Worm (Caenorhabditis elegans) whole organism, L4/young adult: ENCODE measurements around the gene fdgt-2.

Source experiments
- W03F9.2 ChIP-seq: fragments of 150-350 bp; optimal IDR thresholded peaks from 2 replicates; lab custom pipeline; 2014; ENCODE audit warnings: missing biosample characterization, missing genetic modification characterization
- dao-5 ChIP-seq: sonication (generic microtip); optimal IDR thresholded peaks from 2 replicates; lab custom pipeline; 2016; ENCODE audit warnings: missing genotype, missing genetic modification characterization, moderate library complexity, missing compliant biosample characterization
- him-1 ChIP-seq: sonication (generic microtip); optimal IDR thresholded peaks from 2 replicates; lab custom pipeline; 2016; ENCODE audit warnings: missing genotype, missing genetic modification reagents, missing genetic modification characterization, missing compliant biosample characterization

Gene fdgt-2

DNA sequence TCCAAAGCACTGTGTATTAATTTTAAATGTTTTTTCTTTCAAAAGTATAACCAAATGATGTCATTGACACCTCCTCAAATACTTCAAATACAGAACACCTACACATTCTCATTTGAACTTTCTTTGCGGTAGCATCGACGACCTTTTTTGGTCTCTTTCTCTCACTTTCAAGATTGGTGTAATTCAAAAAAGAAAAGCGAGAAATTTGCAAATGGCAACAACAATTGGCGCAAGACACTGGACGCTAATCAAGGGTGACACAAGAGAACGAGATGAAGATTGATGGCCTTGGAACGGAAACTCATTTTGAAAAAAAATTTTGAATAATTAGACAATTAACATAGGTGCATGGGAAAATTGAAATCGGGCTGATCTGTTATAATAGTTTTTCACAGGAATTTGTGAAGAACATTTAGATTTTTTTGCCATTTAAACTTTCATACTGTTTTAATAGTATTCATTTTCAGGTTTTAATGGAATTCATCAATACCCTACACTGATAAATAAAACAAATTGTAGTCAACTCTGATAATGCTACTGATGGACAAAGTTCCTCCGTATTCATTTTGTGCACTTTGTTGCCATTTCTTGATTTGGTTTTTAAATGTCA is at the start of gene fdgt-2:
TSS of gene fdgt-2 (plus strand) at position 560 of the 610 bp plus-strand sequence.
- TF ChIP-seq him-1 (no peak), dao-5 (tag; lab: Kevin White, UChicago) (no peak), W03F9.2 (no peak)

DNA sequence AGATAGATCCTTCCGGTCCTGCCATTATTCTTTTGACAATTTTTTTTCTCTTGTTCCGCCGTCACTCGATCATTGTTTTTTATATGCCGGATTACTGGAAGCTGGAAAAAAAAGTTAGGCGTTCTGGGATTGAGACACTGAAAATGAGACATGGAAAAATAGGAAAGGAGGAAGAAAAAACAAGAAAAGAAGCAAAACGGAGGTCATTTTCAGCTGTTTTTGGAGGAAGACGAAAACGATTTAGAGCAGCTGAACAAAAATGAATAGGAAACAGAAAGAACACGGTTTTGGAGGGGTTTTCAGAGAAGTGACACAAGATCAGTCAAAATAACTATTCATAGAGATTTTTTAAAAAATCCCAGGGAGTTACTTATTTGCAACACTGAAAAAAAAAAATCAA is 48.4 kb upstream of the fdgt-2 start, which contains the start of gene amt-3:
TSS of gene amt-3 (minus strand) at position 101 of the 400 bp plus-strand sequence.
- TF ChIP-seq dao-5 (tag; lab: Kevin White, UChicago): no peak
- no peak for TF ChIP-seq him-1
- TF ChIP-seq W03F9.2: no peak

DNA sequence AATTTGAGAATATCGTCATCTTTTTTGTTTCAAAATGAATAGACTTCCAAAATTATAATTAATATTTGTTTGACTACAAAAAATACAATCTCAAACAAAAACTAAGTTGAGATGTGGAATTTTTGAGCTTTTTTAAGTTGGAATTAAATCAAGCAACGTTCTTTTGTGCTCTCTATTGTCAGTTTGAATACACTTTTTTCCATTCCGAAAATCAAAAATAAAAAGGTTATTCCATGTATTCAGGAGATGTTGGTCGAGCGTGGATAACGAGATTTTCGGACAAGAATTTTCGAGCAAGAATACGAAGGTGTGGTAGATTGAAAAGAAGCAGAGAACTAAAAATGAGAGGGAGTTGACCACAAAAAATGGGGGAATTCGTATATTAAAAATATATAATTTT is 47.2 kb upstream of the fdgt-2 start:
- no peak for TF ChIP-seq dao-5 (tag; lab: Kevin White, UChicago)
- no peak for TF ChIP-seq W03F9.2
- TF ChIP-seq him-1: no peak

DNA sequence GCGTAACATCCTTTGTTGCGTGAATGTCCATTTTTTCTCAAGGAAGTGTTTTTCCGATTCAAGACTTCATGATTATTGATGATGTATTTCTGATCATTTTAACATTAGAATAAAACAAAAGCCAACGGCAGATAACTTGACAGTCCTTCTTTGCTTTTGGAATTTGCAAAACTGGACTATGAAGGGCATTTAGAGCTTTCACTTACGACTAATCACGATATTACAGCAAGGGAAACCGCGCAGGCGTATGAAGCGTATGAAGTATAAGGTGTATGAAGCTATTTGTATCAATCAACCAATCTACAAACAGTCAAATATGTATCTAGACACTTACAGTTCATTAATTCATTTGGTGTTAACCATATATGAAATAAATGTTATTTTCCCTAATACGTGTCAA is 39.7 kb upstream of the fdgt-2 start:
- TF ChIP-seq him-1: no peak
- no peak for TF ChIP-seq W03F9.2
- TF ChIP-seq dao-5 (tag; lab: Kevin White, UChicago): no peak

DNA sequence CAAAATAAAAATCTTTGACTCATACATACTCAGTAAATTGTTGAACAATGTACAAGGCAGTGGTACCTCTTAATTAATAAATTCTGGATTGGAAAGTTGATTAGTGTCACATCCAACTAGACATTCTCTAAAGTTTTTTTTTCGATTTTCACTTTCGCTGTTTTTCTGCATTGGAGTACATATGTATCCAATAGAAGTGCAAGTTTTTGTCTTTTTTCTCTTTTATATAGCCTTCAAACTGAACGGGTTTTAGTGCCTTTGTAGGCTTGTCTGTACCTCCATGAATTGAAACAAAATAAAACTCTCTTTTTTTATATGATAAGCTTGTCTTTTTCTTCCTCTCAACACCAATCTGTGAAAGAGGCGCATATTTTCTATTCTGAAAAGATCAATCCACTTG is 37.2 kb upstream of the fdgt-2 start:
- TF ChIP-seq W03F9.2 (no peak), dao-5 (tag; lab: Kevin White, UChicago) (no peak), him-1 (no peak)

DNA sequence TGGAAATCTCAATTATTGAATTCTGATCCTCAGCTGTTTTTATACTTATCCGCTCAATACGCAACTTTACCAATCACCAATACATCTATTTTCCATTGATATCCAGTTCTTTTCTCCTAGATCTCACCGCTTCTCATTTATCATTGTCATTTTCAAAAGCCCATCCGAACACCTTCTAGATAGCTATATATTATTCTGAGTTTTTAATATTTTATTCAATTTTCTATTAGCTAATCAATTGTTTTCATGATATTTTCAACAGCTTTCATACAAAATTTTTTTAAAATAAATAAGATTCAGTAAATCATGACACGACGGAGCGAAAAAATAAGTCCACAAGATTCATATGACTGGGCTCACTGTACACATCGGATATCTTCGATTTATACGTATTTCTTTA is 36.2 kb upstream of the fdgt-2 start, which contains the start of gene F49E12.12:
TSS of gene F49E12.12 (plus strand) at position 301 of the 400 bp plus-strand sequence.
- TF ChIP-seq dao-5 (tag; lab: Kevin White, UChicago) (no peak), W03F9.2 (no peak), him-1 (no peak)

DNA sequence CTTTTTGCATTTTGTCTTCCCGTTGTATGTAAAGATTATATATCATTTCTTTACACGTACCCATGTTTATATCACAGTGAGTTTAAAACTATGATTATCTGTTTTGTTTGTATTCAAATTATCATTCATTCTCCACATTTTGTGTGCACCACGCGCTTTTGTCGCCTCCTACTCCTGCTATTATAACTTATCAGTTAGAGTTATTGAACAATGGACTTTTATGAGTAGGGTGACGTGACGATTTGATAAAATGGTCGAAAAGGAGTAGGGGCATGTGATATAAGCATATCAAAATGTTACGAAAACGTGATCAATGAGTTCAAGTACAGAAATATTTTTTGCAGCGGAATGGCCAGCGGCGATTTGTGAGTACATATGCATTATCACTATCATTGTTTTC is 34.5 kb upstream of the fdgt-2 start:
- TF ChIP-seq him-1: no peak
- no peak for TF ChIP-seq W03F9.2
- no peak for TF ChIP-seq dao-5 (tag; lab: Kevin White, UChicago)

DNA sequence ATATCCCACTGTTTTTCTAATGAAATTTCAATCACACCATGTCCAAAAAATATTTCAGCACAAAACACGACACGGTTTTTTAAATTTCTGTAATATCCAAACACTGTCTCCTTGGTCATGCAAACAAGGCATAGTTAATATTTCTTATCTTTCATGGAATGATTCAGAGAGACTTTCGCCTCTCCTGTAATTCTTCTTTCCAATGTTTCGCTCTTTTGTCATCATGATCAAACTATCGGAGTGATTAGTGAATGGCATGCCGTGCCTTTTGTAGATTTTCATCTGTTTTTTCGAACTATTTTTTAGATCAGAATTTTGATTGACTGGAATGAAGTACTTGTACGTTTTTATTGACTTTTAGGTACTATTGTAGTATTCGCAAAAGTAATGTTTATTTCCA is 33.1 kb upstream of the fdgt-2 start:
- TF ChIP-seq W03F9.2 (no peak), dao-5 (tag; lab: Kevin White, UChicago) (no peak), him-1 (no peak)

DNA sequence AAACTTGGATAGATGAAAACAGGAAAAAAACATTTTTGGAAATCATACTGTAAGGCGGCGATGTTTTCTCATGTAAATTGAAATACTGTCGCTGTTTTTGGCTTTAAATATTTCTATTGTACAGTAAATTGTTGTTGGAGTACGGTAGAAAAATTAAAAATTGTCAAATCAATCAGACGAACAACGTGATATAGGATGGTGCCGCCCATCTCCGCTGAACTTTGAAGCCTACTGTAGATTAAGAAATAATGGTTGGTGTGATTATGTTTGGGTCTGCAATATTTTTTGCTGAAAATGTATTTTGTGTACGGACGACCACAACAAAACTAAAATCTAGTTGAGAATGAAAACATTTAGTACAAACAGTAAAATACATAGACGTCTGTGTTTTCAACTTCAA is 31.9 kb upstream of the fdgt-2 start:
- TF ChIP-seq W03F9.2 (no peak), dao-5 (tag; lab: Kevin White, UChicago) (no peak)

DNA sequence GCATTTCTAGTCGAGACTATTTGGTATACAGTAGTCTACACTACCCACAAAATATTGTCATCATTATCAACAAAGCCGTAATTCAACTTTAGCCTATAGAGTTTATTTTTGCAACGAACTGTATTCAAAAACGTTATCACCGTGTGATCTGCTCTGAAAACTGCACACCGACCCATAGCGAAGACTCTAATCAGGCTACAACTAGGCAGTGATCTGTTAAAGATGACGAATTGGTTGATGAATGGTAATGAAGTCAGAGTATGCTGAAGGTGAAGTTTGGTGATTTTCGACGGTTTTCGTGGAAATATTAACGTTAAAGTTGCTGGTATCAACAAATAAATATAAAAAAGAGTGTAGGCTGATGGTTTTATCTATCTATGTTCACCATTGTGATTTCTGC is 30.5 kb upstream of the fdgt-2 start:
- TF ChIP-seq W03F9.2 (no peak), him-1 (no peak), dao-5 (tag; lab: Kevin White, UChicago) (no peak)

DNA sequence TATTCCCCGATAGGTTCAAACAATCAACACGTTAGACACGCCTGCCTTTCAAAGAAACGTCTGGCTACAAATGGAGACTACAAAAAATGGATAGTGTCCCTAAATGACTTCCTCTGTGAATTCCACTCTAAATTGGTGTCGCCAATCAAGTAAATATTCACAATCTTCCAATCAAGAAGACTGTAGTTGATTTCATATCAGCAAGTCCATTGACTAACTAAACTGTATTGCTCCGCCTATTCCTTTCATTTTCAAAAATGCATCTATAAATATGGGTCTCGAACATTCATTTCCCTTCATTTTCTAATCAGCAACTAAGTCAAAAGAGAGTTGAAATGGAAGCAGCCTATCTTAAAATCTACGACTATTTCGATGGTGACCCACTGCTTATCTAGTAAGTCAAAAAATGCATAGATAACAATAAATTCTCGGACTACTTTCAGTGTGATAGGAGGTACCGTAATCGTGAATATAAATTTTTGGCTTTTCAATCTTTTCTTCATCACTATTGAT is 29.4 kb upstream of the fdgt-2 start, which contains the start of gene drd-1:
TSS of gene drd-1 (plus strand) at position 51 of the 513 bp plus-strand sequence.
- TF ChIP-seq dao-5 (tag; lab: Kevin White, UChicago): no peak
- no peak for TF ChIP-seq W03F9.2

DNA sequence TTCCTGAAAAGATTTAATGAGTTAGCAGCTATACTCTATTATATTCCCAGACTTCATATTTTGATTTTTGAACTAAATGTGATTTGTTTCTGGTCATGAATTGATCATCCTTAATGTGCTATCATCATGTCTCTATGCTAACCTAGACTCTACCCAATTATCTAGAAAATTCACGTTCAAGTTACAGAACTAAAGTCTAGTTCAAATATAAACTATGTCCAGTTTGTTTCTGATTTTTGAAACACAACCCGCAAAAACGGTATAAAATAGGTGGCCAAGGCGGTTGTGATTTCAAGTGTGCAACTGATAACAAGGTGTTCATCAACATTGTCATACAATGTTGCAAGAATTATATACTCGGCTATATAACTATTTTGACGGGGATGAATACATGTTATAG is 26.7 kb upstream of the fdgt-2 start, which contains the start of gene F49E12.10:
TSS of gene F49E12.10 (plus strand) at position 301 of the 400 bp plus-strand sequence.
- TF ChIP-seq him-1: no peak
- no peak for TF ChIP-seq W03F9.2
- no peak for TF ChIP-seq dao-5 (tag; lab: Kevin White, UChicago)

DNA sequence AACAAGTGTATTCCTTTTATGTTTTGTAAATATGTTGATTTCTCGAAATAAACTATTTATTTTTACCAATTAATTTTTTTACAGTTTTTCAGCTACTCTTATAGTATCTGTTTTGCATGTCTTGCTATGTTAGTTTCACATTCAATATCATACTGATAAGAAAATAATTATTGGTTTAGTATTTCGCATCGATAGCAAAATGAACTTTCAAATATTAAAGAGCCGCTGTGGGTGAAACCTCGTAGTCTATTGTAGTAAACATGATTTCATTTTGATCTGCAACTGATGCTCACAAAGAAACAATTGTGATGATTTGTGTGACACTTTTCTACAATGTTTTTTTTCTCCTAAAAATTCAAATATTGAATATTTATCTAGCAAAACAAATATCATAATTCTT is 25.2 kb upstream of the fdgt-2 start:
- TF ChIP-seq him-1: no peak
- no peak for TF ChIP-seq W03F9.2

DNA sequence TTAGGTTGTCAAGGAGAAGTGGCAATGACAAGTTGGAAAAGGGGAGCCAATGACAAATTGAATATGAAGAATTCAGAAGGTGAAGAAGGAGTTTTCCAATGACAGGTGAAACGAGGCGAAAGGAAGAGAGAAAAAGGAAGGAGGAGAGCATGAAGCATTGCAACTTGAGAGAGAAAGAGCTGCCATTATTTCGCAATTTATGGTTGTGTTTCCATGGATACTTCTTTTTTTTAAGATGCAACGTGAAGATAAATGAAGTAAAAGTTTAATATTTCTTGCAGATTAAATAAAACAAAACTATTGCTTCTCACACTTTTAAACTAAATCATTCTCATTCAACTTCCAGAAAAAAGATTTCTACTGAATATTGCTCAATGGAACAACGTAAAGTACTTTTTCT is 23.2 kb upstream of the fdgt-2 start, which contains the start of gene F49E12.8:
TSS of gene F49E12.8 (minus strand) at position 101 of the 400 bp plus-strand sequence.
- TF ChIP-seq him-1 (no peak), dao-5 (tag; lab: Kevin White, UChicago) (no peak), W03F9.2 (no peak)

DNA sequence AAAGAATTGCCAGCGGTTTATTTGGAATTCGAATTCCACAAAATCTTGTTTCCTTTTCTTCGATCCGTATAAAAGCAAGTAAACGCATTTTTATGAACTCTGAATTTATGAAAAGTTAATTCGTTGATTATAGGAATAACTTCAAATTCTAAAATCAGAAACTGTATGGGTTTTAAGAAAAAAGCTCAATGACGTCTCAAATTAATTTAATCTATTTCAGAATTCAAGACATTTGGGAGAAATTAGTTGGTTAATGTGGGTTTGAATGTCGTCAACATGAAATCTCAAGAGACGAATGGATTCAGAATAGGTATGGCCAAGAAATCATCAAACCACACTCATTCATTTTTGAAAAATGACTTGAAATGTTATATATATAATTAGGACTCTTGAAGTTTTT is 21.4 kb upstream of the fdgt-2 start, which contains the start of gene F49E12.7:
TSS of gene F49E12.7 (minus strand) at position 101 of the 400 bp plus-strand sequence.
- TF ChIP-seq him-1: no peak
- no peak for TF ChIP-seq W03F9.2
- no peak for TF ChIP-seq dao-5 (tag; lab: Kevin White, UChicago)

DNA sequence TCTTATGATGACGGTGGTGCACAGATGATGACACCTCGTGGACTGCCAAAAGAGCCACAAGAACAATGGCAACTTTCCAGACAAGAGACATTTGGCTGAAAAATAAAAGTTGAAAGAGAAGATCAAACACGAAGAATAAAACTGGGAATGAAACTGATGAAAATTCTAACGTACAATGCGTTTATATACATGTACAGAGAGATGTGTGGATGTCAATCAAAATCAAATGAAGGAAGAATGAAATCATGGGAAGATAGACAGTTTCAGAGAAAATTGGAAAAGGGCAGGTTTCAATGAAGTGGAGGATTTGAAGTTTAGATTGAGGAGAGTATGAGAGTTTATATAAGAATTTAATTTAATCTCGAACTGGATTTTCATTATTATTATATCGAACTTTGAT is 18.4 kb upstream of the fdgt-2 start, which contains the start of gene dod-23:
TSS of gene dod-23 (minus strand) at position 101 of the 400 bp plus-strand sequence.
- TF ChIP-seq dao-5 (tag; lab: Kevin White, UChicago) (no peak), W03F9.2 (no peak), him-1 (no peak)
